Fruit fly (Drosophila melanogaster) whole organism, adult: ENCODE measurements around the gene zen2.

Experiments
- CG11617 ChIP-seq: fragments of 200-800 bp; sonication (Bioruptor generic); optimal IDR thresholded peaks from 2 replicates; lab custom pipeline; 2017; ENCODE audit warnings: mild to moderate bottlenecking, missing biosample characterization, missing genetic modification reagents, missing genetic modification characterization
- CG12768 ChIP-seq: fragments of 200-800 bp; sonication (Bioruptor generic); optimal IDR thresholded peaks from 2 replicates; lab custom pipeline; 2017; ENCODE audit warnings: missing biosample characterization, missing genetic modification characterization, mild to moderate bottlenecking, moderate library complexity, missing genetic modification reagents
- CG14711 ChIP-seq: fragments of 200-800 bp; sonication (Bioruptor generic); optimal IDR thresholded peaks from 2 replicates; lab custom pipeline; 2018; ENCODE audit warnings: missing biosample characterization, mild to moderate bottlenecking, missing genetic modification characterization, moderate library complexity
- CG1620 ChIP-seq: fragments of 200-800 bp; sonication (Bioruptor generic); optimal IDR thresholded peaks from 2 replicates; lab custom pipeline; 2016; ENCODE audit warnings: missing biosample characterization, missing genetic modification characterization
- CG33017 ChIP-seq: fragments of 200-800 bp; sonication (Bioruptor generic); optimal IDR thresholded peaks from 2 replicates; lab custom pipeline; 2018; ENCODE audit warnings: missing biosample characterization, mild to moderate bottlenecking, missing genetic modification characterization, moderate library complexity
- CG5204 ChIP-seq: fragments of 200-800 bp; sonication (Bioruptor generic); optimal IDR thresholded peaks from 2 replicates; lab custom pipeline; 2016; ENCODE audit warnings: missing biosample characterization, missing genetic modification characterization
- CG7045 ChIP-seq: fragments of 200-800 bp; sonication (Bioruptor generic); optimal IDR thresholded peaks from 2 replicates; lab custom pipeline; 2017; ENCODE audit warnings: missing biosample characterization, mild to moderate bottlenecking, missing genetic modification characterization
- CG7101 ChIP-seq: fragments of 200-800 bp; sonication (Bioruptor generic); optimal IDR thresholded peaks from 2 replicates; lab custom pipeline; 2018; ENCODE audit warnings: missing biosample characterization, mild to moderate bottlenecking, missing genetic modification characterization, moderate library complexity
- Clk ChIP-seq: fragments of 200-800 bp; sonication (Bioruptor generic); optimal IDR thresholded peaks from 2 replicates; lab custom pipeline; 2017; ENCODE audit warnings: missing biosample characterization, missing genetic modification characterization
- Crg-1 ChIP-seq: fragments of 200-800 bp; sonication (Bioruptor generic); optimal IDR thresholded peaks from 2 replicates; lab custom pipeline; 2016; ENCODE audit warnings: missing biosample characterization, missing genetic modification characterization
- Hr96 ChIP-seq: fragments of 200-800 bp; sonication (Bioruptor generic); optimal IDR thresholded peaks from 2 replicates; lab custom pipeline; 2016; ENCODE audit warnings: missing biosample characterization, missing genetic modification characterization
- Mnt ChIP-seq: fragments of 200-800 bp; sonication (Bioruptor generic); optimal IDR thresholded peaks from 2 replicates; lab custom pipeline; 2016; ENCODE audit warnings: missing biosample characterization, mild to moderate bottlenecking, missing genetic modification characterization
- bab1 ChIP-seq: fragments of 200-800 bp; sonication (Bioruptor generic); optimal IDR thresholded peaks from 3 replicates; lab custom pipeline; 2019; ENCODE audit warnings: missing biosample characterization, mild to moderate bottlenecking, missing genetic modification characterization, moderate library complexity
- cic ChIP-seq: fragments of 200-800 bp; sonication (Bioruptor generic); optimal IDR thresholded peaks from 2 replicates; lab custom pipeline; 2017; ENCODE audit warnings: missing biosample characterization, mild to moderate bottlenecking, missing genetic modification characterization, moderate library complexity
- cnc ChIP-seq, 2 experiments: fragments of >200 bp; optimal IDR thresholded peaks; 2 replicates each; lab custom pipeline; 2017
- kay ChIP-seq: fragments of 200-800 bp; sonication (Bioruptor generic); peaks from one replicate; lab custom pipeline; 2016; ENCODE audit warnings: missing biosample characterization, missing genetic modification characterization, borderline replicate concordance
- ovo ChIP-seq: fragments of 200-800 bp; sonication (Bioruptor generic); optimal IDR thresholded peaks from 2 replicates; lab custom pipeline; 2016; ENCODE audit warnings: missing biosample characterization, missing genetic modification characterization
- pad ChIP-seq: fragments of 200-800 bp; sonication (Bioruptor generic); optimal IDR thresholded peaks from 3 replicates; lab custom pipeline; 2017; ENCODE audit warnings: missing biosample characterization, missing genetic modification characterization, mild to moderate bottlenecking, moderate library complexity, missing genetic modification reagents
- tj ChIP-seq: fragments of 200-800 bp; sonication (Bioruptor generic); optimal IDR thresholded peaks from 3 replicates; lab custom pipeline; 2017; ENCODE audit warnings: missing biosample characterization, mild to moderate bottlenecking, missing genetic modification characterization, moderate library complexity
- toe ChIP-seq: fragments of 200-800 bp; sonication (Bioruptor generic); optimal IDR thresholded peaks from 2 replicates; lab custom pipeline; 2016; ENCODE audit warnings: missing biosample characterization, missing genetic modification characterization

zen2 gene

dm6 chr3R:6706327-6706726, 37.6 kb downstream of the zen2 start:
- TF ChIP-seq bab1 (GFP tag; lab: Kevin White, UChicago): no peak
- no peak for TF ChIP-seq kay (GFP tag; lab: Kevin White, UChicago)
- no peak for TF ChIP-seq cnc (optimal IDR thresholded peaks at IDR 0.05; lab: Kevin White, UChicago)
- TF ChIP-seq tj (GFP tag; lab: Kevin White, UChicago): no peak
- TF ChIP-seq toe: no peak
- no peak for TF ChIP-seq CG7045
- no peak for TF ChIP-seq CG33017 (tag; lab: Kevin White, UChicago)
- no peak for TF ChIP-seq CG12768 (GFP tag; lab: Kevin White, UChicago)
- TF ChIP-seq Hr96 (GFP tag; lab: Kevin White, UChicago): no peak
- TF ChIP-seq CG5204 (GFP tag; lab: Kevin White, UChicago): no peak
- TF ChIP-seq ovo (GFP tag; lab: Kevin White, UChicago): no peak
- no peak for TF ChIP-seq Clk (GFP tag; lab: Kevin White, UChicago)
- TF ChIP-seq Crg-1: no peak
- no peak for TF ChIP-seq CG7101 (tag; lab: Kevin White, UChicago)
- TF ChIP-seq CG14711 (tag; lab: Kevin White, UChicago): no peak
- no peak for TF ChIP-seq CG1620 (GFP tag; lab: Kevin White, UChicago)
- no peak for TF ChIP-seq cic (GFP tag; lab: Kevin White, UChicago)
- no peak for TF ChIP-seq CG11617
- TF ChIP-seq pad: no peak
- TF ChIP-seq Mnt (GFP tag; lab: Kevin White, UChicago): no peak

dm6 chr3R:6703784-6704183, 40.2 kb downstream of the zen2 start, which contains the start of gene Ccp84Aa:
Gene Ccp84Aa, plus strand, starts transcription at chr3R:6704084.
- TF ChIP-seq Hr96 (GFP tag; lab: Kevin White, UChicago) (no peak), CG1620 (GFP tag; lab: Kevin White, UChicago) (no peak), cic (GFP tag; lab: Kevin White, UChicago) (no peak), Crg-1 (no peak), CG11617 (no peak), CG12768 (GFP tag; lab: Kevin White, UChicago) (no peak), CG7045 (no peak), CG33017 (tag; lab: Kevin White, UChicago) (no peak), kay (GFP tag; lab: Kevin White, UChicago) (no peak), ovo (GFP tag; lab: Kevin White, UChicago) (no peak), CG14711 (tag; lab: Kevin White, UChicago) (no peak), CG7101 (tag; lab: Kevin White, UChicago) (no peak)

- TF ChIP-seq Mnt (GFP tag; lab: Kevin White, UChicago): no peak
- no peak for TF ChIP-seq CG11617
- no peak for TF ChIP-seq CG12768 (GFP tag; lab: Kevin White, UChicago)
- no peak for TF ChIP-seq CG7101 (tag; lab: Kevin White, UChicago)
- no peak for TF ChIP-seq CG5204 (GFP tag; lab: Kevin White, UChicago)
- TF ChIP-seq kay (GFP tag; lab: Kevin White, UChicago): no peak
- no peak for TF ChIP-seq pad
- no peak for TF ChIP-seq toe
- TF ChIP-seq CG33017 (tag; lab: Kevin White, UChicago): no peak
- no peak for TF ChIP-seq Clk (GFP tag; lab: Kevin White, UChicago)
- no peak for TF ChIP-seq tj (GFP tag; lab: Kevin White, UChicago)
- no peak for TF ChIP-seq bab1 (GFP tag; lab: Kevin White, UChicago)
These were observed 41.2 kb downstream of the zen2 start, which contains the start of gene Ccp84Ab for dm6 chr3R:6702777-6703176. Gene Ccp84Ab, minus strand, starts transcription at chr3R:6702877.

- TF ChIP-seq Mnt (GFP tag; lab: Kevin White, UChicago): no peak
- TF ChIP-seq CG5204 (GFP tag; lab: Kevin White, UChicago): no peak
- TF ChIP-seq CG12768 (GFP tag; lab: Kevin White, UChicago): no peak
- TF ChIP-seq pad: no peak
These were observed 47.7 kb downstream of the zen2 start, which contains the start of gene Ccp84Ac for dm6 chr3R:6696221-6696749. Gene Ccp84Ac, minus strand, starts transcription at chr3R:6696271.
